Fruit fly (Drosophila melanogaster) whole organism, embryonic: Measurements from ENCODE around the gene Slob.

Source experiments
- Aef1 ChIP-seq: fragments of 200-800 bp; sonication (Bioruptor generic); IDR thresholded peaks from 3 replicates; pipeline ENCODE4 v1.3.6; 2022; ENCODE audit warnings: missing biosample characterization, missing genetic modification characterization
- B-H2 ChIP-seq: fragments of 200-800 bp; sonication (Bioruptor generic); optimal IDR thresholded peaks from 2 replicates; lab custom pipeline; 2018; ENCODE audit warnings: missing biosample characterization, mild to moderate bottlenecking, missing genetic modification characterization
- BtbVII ChIP-seq: fragments of 200-800 bp; sonication (Bioruptor generic); optimal IDR thresholded peaks from 3 replicates; lab custom pipeline; 2017; ENCODE audit warnings: missing biosample characterization, mild to moderate bottlenecking, missing genetic modification characterization
- CG12104 ChIP-seq: fragments of 200-800 bp; sonication (Bioruptor generic); optimal IDR thresholded peaks from 3 replicates; lab custom pipeline; 2016; ENCODE audit warnings: missing biosample characterization, missing genetic modification characterization
- CG12219 ChIP-seq: fragments of 200-800 bp; sonication (Bioruptor generic); optimal IDR thresholded peaks from 3 replicates; lab custom pipeline; 2018; ENCODE audit warnings: missing biosample characterization, mild to moderate bottlenecking, missing genetic modification characterization
- CG12659 ChIP-seq: fragments of 200-800 bp; sonication (Bioruptor generic); optimal IDR thresholded peaks from 3 replicates; lab custom pipeline; 2017; ENCODE audit warnings: mild to moderate bottlenecking, missing biosample characterization, missing genetic modification reagents, missing genetic modification characterization
- CG14050 ChIP-seq: fragments of 200-800 bp; sonication (Bioruptor generic); IDR thresholded peaks from 3 replicates; pipeline ENCODE4 v1.3.6; 2022; ENCODE audit warnings: missing biosample characterization, missing genetic modification characterization
- CG16863 ChIP-seq: fragments of 200-800 bp; sonication (Bioruptor generic); optimal IDR thresholded peaks from 3 replicates; lab custom pipeline; 2016; ENCODE audit warnings: missing biosample characterization, missing genetic modification characterization
- CG17328 ChIP-seq: fragments of 200-800 bp; sonication (Bioruptor generic); IDR thresholded peaks from 2 replicates; pipeline ENCODE4 v1.3.6; 2022; ENCODE audit warnings: missing biosample characterization, missing genetic modification characterization
- CG18262 ChIP-seq: fragments of 200-800 bp; optimal IDR thresholded peaks from 3 replicates; lab custom pipeline; 2019; ENCODE audit warnings: missing biosample characterization, mild to moderate bottlenecking, missing genetic modification characterization, moderate library complexity
- CG18619 ChIP-seq: fragments of 200-800 bp; sonication (Bioruptor generic); optimal IDR thresholded peaks from 3 replicates; lab custom pipeline; 2017; ENCODE audit warnings: missing biosample characterization, mild to moderate bottlenecking, missing genetic modification characterization
- CG2199 ChIP-seq: fragments of 200-800 bp; sonication (Bioruptor generic); IDR thresholded peaks from 3 replicates; pipeline ENCODE4 v1.3.6; 2022; ENCODE audit warnings: missing biosample characterization, missing genetic modification characterization
- CG2678 ChIP-seq: fragments of 200-800 bp; sonication (Bioruptor generic); optimal IDR thresholded peaks from 3 replicates; lab custom pipeline; 2019; ENCODE audit warnings: missing biosample characterization, mild to moderate bottlenecking, missing genetic modification characterization, moderate library complexity
- CG31388 ChIP-seq: fragments of 200-800 bp; sonication (Bioruptor generic); optimal IDR thresholded peaks from 2 replicates; lab custom pipeline; 2016; ENCODE audit warnings: missing biosample characterization, missing genetic modification characterization
- CG3847 ChIP-seq: fragments of 200-800 bp; sonication (Bioruptor generic); IDR thresholded peaks from 2 replicates; pipeline ENCODE4 v1.3.6; 2022; ENCODE audit warnings: missing biosample characterization, missing genetic modification characterization
- CG5180 ChIP-seq: fragments of 200-800 bp; sonication (Bioruptor generic); optimal IDR thresholded peaks from 3 replicates; lab custom pipeline; 2017; ENCODE audit warnings: missing biosample characterization, missing genetic modification characterization, mild to moderate bottlenecking, moderate library complexity, missing genetic modification reagents
- CG6654 ChIP-seq: fragments of 200-800 bp; sonication (Bioruptor generic); optimal IDR thresholded peaks from 2 replicates; lab custom pipeline; 2017; ENCODE audit warnings: missing biosample characterization, mild to moderate bottlenecking, missing genetic modification characterization
- CG8924 ChIP-seq: fragments of 200-800 bp; optimal IDR thresholded peaks from 3 replicates; lab custom pipeline; 2019; ENCODE audit warnings: missing biosample characterization, mild to moderate bottlenecking, missing genetic modification characterization, moderate library complexity
- Dip2 ChIP-seq: fragments of 200-800 bp; sonication (Bioruptor generic); IDR thresholded peaks from 2 replicates; pipeline ENCODE4 v1.3.6; 2022; ENCODE audit warnings: missing biosample characterization, missing genetic modification characterization
- E2f1 ChIP-seq: fragments of 200-800 bp; sonication (Bioruptor generic); IDR thresholded peaks from 2 replicates; pipeline ENCODE4 v1.3.6; 2022; ENCODE audit warnings: missing biosample characterization, missing genetic modification characterization
- Ets65A ChIP-seq: fragments of 200-800 bp; sonication (Bioruptor generic); peaks from one replicate; lab custom pipeline; 2016; ENCODE audit warnings: missing biosample characterization, missing genetic modification characterization
- Fer1 ChIP-seq: fragments of 200-800 bp; sonication (Bioruptor generic); optimal IDR thresholded peaks from 2 replicates; lab custom pipeline; 2017; ENCODE audit warnings: missing biosample characterization, mild to moderate bottlenecking, missing genetic modification characterization
- Hr51 ChIP-seq, 2 experiments: fragments of 200-800 bp; sonication (Bioruptor generic); optimal IDR thresholded peaks; 2 replicates in 1 of 2; 3 replicates in 1 of 2; lab custom pipeline; 2016 to 2018; ENCODE audit warnings: missing biosample characterization in 2 of 2, missing genetic modification characterization in 2 of 2, mild to moderate bottlenecking in 1 of 2, moderate library complexity in 1 of 2
- Hsf ChIP-seq: fragments of 200-800 bp; sonication (Bioruptor generic); optimal IDR thresholded peaks from 3 replicates; lab custom pipeline; 2016; ENCODE audit warnings: missing biosample characterization, missing genetic modification characterization
- Lhr ChIP-seq: fragments of 200-800 bp; sonication (Bioruptor generic); optimal IDR thresholded peaks from 3 replicates; lab custom pipeline; 2017; ENCODE audit warnings: mild to moderate bottlenecking, missing biosample characterization, missing genetic modification reagents, missing genetic modification characterization
- MBD-R2 ChIP-seq: fragments of 200-800 bp; sonication (Bioruptor generic); IDR thresholded peaks from 2 replicates; pipeline ENCODE4 v1.3.6; 2022; ENCODE audit warnings: missing biosample characterization, missing genetic modification characterization
- Max ChIP-seq: fragments of 200-800 bp; sonication (Bioruptor generic); optimal IDR thresholded peaks from 2 replicates; lab custom pipeline; 2016; ENCODE audit warnings: missing biosample characterization, mild to moderate bottlenecking, missing genetic modification characterization
- NK7.1 ChIP-seq: fragments of 200-800 bp; sonication (Bioruptor generic); optimal IDR thresholded peaks from 3 replicates; lab custom pipeline; 2016; ENCODE audit warnings: missing biosample characterization, missing genetic modification characterization
- Opbp ChIP-seq: fragments of 200-800 bp; sonication (Bioruptor generic); IDR thresholded peaks from 3 replicates; pipeline ENCODE4 v1.3.6; 2022; ENCODE audit warnings: missing biosample characterization, missing genetic modification characterization; ENCODE audit not compliant: partially characterized antibody
- Optix ChIP-seq: fragments of 200-800 bp; sonication (Bioruptor generic); IDR thresholded peaks from 3 replicates; pipeline ENCODE4 v1.3.6; 2022; ENCODE audit warnings: missing biosample characterization, missing genetic modification characterization
- PHDP ChIP-seq: fragments of 200-800 bp; sonication (Bioruptor generic); optimal IDR thresholded peaks from 3 replicates; lab custom pipeline; 2018; ENCODE audit warnings: missing biosample characterization, mild to moderate bottlenecking, missing genetic modification characterization, moderate library complexity
- Rfx ChIP-seq: fragments of 200-800 bp; sonication (Bioruptor generic); IDR thresholded peaks from 2 replicates; pipeline ENCODE4 v1.3.6; 2022; ENCODE audit warnings: missing biosample characterization, missing genetic modification characterization
- Rx ChIP-seq: fragments of 200-800 bp; sonication (Bioruptor generic); IDR thresholded peaks from 2 replicates; pipeline ENCODE4 v1.3.6; 2022; ENCODE audit warnings: missing biosample characterization, missing genetic modification characterization
- Spps ChIP-seq: fragments of 200-800 bp; sonication (Bioruptor generic); optimal IDR thresholded peaks from 2 replicates; lab custom pipeline; 2018; ENCODE audit warnings: missing biosample characterization, mild to moderate bottlenecking, missing genetic modification characterization
- ase ChIP-seq: fragments of 200-800 bp; sonication (Bioruptor generic); IDR thresholded peaks from 3 replicates; pipeline ENCODE4 v1.3.6; 2022; ENCODE audit warnings: missing biosample characterization, missing genetic modification characterization
- az2 ChIP-seq: fragments of 200-800 bp; sonication (Bioruptor generic); optimal IDR thresholded peaks from 3 replicates; lab custom pipeline; 2016; ENCODE audit warnings: missing biosample characterization, missing genetic modification characterization
- bbx ChIP-seq: fragments of 200-800 bp; sonication (Bioruptor generic); IDR thresholded peaks from 2 replicates; pipeline ENCODE4 v1.3.6; 2022; ENCODE audit warnings: missing biosample characterization, missing genetic modification characterization; ENCODE audit not compliant: partially characterized antibody
- crol ChIP-seq: fragments of 200-800 bp; sonication (Bioruptor generic); IDR thresholded peaks from 2 replicates; pipeline ENCODE4 v1.3.6; 2022; ENCODE audit warnings: missing biosample characterization, missing genetic modification characterization
- dan ChIP-seq: fragments of 200-800 bp; sonication (Bioruptor generic); IDR thresholded peaks from 2 replicates; pipeline ENCODE4 v1.3.6; 2022; ENCODE audit warnings: missing biosample characterization, missing genetic modification characterization
- fd96Cb ChIP-seq: fragments of 200-800 bp; sonication (Bioruptor generic); optimal IDR thresholded peaks from 2 replicates; lab custom pipeline; 2018; ENCODE audit warnings: missing biosample characterization, mild to moderate bottlenecking, missing genetic modification characterization, moderate library complexity
- ind ChIP-seq: fragments of 200-800 bp; sonication (Bioruptor generic); optimal IDR thresholded peaks from 3 replicates; lab custom pipeline; 2016; ENCODE audit warnings: missing biosample characterization, missing genetic modification characterization
- nerfin-1 ChIP-seq: fragments of 200-800 bp; sonication (Bioruptor generic); optimal IDR thresholded peaks from 3 replicates; lab custom pipeline; 2019; ENCODE audit warnings: missing biosample characterization, mild to moderate bottlenecking, missing genetic modification characterization, moderate library complexity
- nom ChIP-seq: fragments of 200-800 bp; sonication (Bioruptor generic); optimal IDR thresholded peaks from 2 replicates; lab custom pipeline; 2017; ENCODE audit warnings: missing biosample characterization, missing genetic modification characterization, mild to moderate bottlenecking, moderate library complexity, missing genetic modification reagents
- org-1 ChIP-seq: fragments of 200-800 bp; sonication (Bioruptor generic); optimal IDR thresholded peaks from 2 replicates; lab custom pipeline; 2017; ENCODE audit warnings: missing biosample characterization, missing genetic modification characterization
- pita ChIP-seq: fragments of 200-800 bp; sonication (Bioruptor generic); optimal IDR thresholded peaks from 2 replicates; lab custom pipeline; 2017; ENCODE audit warnings: missing biosample characterization, mild to moderate bottlenecking, missing genetic modification characterization
- pnt ChIP-seq: fragments of 200-800 bp; sonication (Bioruptor generic); optimal IDR thresholded peaks from 3 replicates; lab custom pipeline; 2016; ENCODE audit warnings: missing biosample characterization, missing genetic modification characterization
- repo ChIP-seq: fragments of 200-800 bp; sonication (Bioruptor generic); optimal IDR thresholded peaks from 2 replicates; lab custom pipeline; 2016; ENCODE audit warnings: missing biosample characterization, missing genetic modification characterization
- schlank ChIP-seq: fragments of 200-800 bp; sonication (Bioruptor generic); optimal IDR thresholded peaks from 2 replicates; lab custom pipeline; 2018; ENCODE audit warnings: missing biosample characterization, mild to moderate bottlenecking, missing genetic modification characterization
- trem ChIP-seq: fragments of 200-800 bp; optimal IDR thresholded peaks from 3 replicates; lab custom pipeline; 2019; ENCODE audit warnings: missing biosample characterization, mild to moderate bottlenecking, missing genetic modification characterization, moderate library complexity
- z ChIP-seq: fragments of 200-800 bp; sonication (Bioruptor generic); IDR thresholded peaks from 3 replicates; pipeline ENCODE4 v1.3.6; 2022; ENCODE audit warnings: missing biosample characterization, missing genetic modification characterization
- zen ChIP-seq: fragments of 200-800 bp; sonication (Bioruptor generic); optimal IDR thresholded peaks from 3 replicates; lab custom pipeline; 2018; ENCODE audit warnings: missing biosample characterization, mild to moderate bottlenecking, missing genetic modification characterization, moderate library complexity

Gene Slob

DNA sequence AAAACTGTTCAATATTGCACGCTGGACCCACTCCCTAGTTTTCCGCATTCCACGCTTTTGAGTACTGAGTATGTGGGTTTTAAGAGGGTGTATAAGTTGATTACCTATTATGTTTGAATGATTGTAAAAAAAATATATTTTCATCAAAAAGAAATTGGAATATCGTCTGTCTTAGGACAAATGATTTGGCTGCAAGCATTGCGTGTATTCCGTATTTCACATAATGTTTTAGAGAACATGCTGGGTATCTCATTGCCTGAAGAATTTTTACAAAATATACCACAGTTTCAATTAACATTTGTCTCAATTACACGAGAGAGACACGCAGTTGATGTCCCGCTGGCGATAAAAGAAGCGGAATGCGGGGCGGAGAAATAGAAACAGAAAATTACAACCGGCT, 42.1 kb downstream of the Slob start (continued):
- TF ChIP-seq fd96Cb (tag; lab: Kevin White, UChicago), result peak; percentile 62
- TF ChIP-seq repo (GFP tag; lab: Kevin White, UChicago), result no peak
- peak; percentile 39 for TF ChIP-seq trem (tag; lab: Kevin White, UChicago)
- no peak for TF ChIP-seq Fer1
- TF ChIP-seq Hsf (GFP tag; lab: Kevin White, UChicago), result peak; percentile 68
- peak; percentile 40 for TF ChIP-seq CG2678 (tag; lab: Kevin White, UChicago)
- TF ChIP-seq CG16863 (GFP tag; lab: Kevin White, UChicago), result peak; percentile 34
- peak; percentile 13 for TF ChIP-seq ind (GFP tag; lab: Kevin White, UChicago)
- no peak for TF ChIP-seq CG5180 (GFP tag; lab: Kevin White, UChicago)
- TF ChIP-seq CG18619 (GFP tag; lab: Kevin White, UChicago), result peak; percentile 2
- TF ChIP-seq MBD-R2 (GFP tag; lab: Robert Waterston, UW), result no peak
- TF ChIP-seq CG12104, result no peak
- TF ChIP-seq Aef1, result no peak
- TF ChIP-seq bbx (GFP tag; lab: Robert Waterston, UW), result no peak
- 0 out of 2 replicates have a peak, but pooled peaks have one; percentile 19 for TF ChIP-seq dan (GFP tag; lab: Robert Waterston, UW)
- no peak for TF ChIP-seq CG6654 (GFP tag; lab: Kevin White, UChicago)
- TF ChIP-seq CG2199, result 0 out of 3 replicates have a peak, but pooled peaks have one; percentile 37
- TF ChIP-seq Opbp, result no peak
- no peak for TF ChIP-seq B-H2 (GFP tag; lab: Kevin White, UChicago)
- TF ChIP-seq z (GFP tag; lab: Robert Waterston, UW), result no peak
- TF ChIP-seq CG8924 (tag; lab: Kevin White, UChicago), result peak; percentile 78
- no peak for TF ChIP-seq BtbVII
- TF ChIP-seq CG12659 (GFP tag; lab: Kevin White, UChicago), result no peak
- no peak for TF ChIP-seq E2f1
- TF ChIP-seq Rfx (GFP tag; lab: Robert Waterston, UW), result no peak
- peak; percentile 20 for TF ChIP-seq pnt
- TF ChIP-seq Optix (GFP tag; lab: Robert Waterston, UW), result no peak
- TF ChIP-seq CG12219 (GFP tag; lab: Kevin White, UChicago), result peak; percentile 30
- peak; percentile 82 for TF ChIP-seq CG18262 (tag; lab: Kevin White, UChicago)
- TF ChIP-seq nom, result no peak
- TF ChIP-seq pita (GFP tag; lab: Kevin White, UChicago), result no peak
- TF ChIP-seq PHDP (tag; lab: Kevin White, UChicago), result peak; percentile 31
- TF ChIP-seq Spps (tag; lab: Kevin White, UChicago), result peak; percentile 55
- TF ChIP-seq CG17328 (GFP tag; lab: Robert Waterston, UW), result peak; percentile 65
- TF ChIP-seq org-1 (GFP tag; lab: Kevin White, UChicago), result peak; percentile 7
- peak; percentile 32 for TF ChIP-seq nerfin-1 (tag; lab: Kevin White, UChicago)
- no peak for TF ChIP-seq CG3847 (GFP tag; lab: Robert Waterston, UW)
- TF ChIP-seq zen (tag; lab: Kevin White, UChicago), result peak; percentile 92
- no peak for TF ChIP-seq NK7.1 (GFP tag; lab: Kevin White, UChicago)
- TF ChIP-seq ase (GFP tag; lab: Robert Waterston, UW), result no peak
- no peak for TF ChIP-seq schlank (tag; lab: Kevin White, UChicago)
- TF ChIP-seq CG14050, result no peak
- no peak for TF ChIP-seq Max (GFP tag; lab: Kevin White, UChicago)
- TF ChIP-seq Dip2 (GFP tag; lab: Robert Waterston, UW), result no peak
- TF ChIP-seq az2, result peak; percentile 60
- TF ChIP-seq Hr51 (GFP tag; optimal IDR thresholded peaks at IDR 0.05; lab: Kevin White, UChicago), result peak; percentile 19
- TF ChIP-seq CG31388 (GFP tag; lab: Kevin White, UChicago), result peak; percentile 16
- TF ChIP-seq Lhr, result no peak
- TF ChIP-seq crol, result 0 out of 2 replicates have a peak, but pooled peaks have one; percentile 23
- TF ChIP-seq Rx (GFP tag; lab: Robert Waterston, UW), result peak; percentile 35; the same call in 1 of the 2 replicates
- TF ChIP-seq Ets65A, result peak; percentile 94
